Worm (Caenorhabditis elegans): ENCODE measurements around the gene C01G12.7.
A peak's percentile ranks its signal among the peaks of the same experiment; 100 is the strongest.

The C01G12.7 gene

DNA sequence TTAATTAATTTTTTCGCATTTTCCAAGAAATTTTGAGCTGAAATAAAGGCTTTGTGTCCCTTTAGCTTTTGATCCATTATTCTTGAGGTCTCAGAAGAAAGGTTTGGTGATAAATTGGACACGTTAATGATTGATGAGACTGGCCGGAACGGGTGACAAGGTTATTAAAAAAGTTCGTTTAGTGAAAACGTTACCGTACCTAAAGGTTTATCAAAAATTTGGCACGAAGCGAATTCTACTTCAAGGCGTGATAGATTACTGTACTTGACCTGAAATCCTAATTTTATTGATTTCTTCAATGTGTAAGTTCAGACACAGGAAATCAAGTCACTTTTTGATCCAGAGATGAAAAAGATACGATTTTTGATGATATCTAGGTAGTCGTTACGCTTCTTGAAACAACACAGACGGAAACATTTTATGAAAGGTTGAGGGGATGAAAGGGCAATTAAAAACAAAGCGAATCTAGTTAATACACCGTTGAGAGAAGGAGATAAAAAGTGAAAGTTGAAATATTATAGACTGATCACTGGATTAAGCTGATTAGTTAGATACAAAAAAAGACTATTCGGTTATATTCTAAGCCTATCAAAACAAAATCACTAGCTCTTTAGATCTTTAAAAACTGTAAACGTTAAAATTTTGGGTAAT, 18.9 kb upstream of the C01G12.7 start:
- TF ChIP-seq ama-1 (optimal IDR thresholded peaks at IDR 0.05) (peak; percentile 35), ama-1 (GFP tag; optimal IDR thresholded peaks at IDR 0.05) (no peak), lir-1 (GFP tag; conservative IDR thresholded peaks at IDR 0.05) (no peak), hrde-1 (tag; optimal IDR thresholded peaks at IDR 0.05; ENCODE audit: borderline replicate concordance) (no peak), Y53F4B.3 (GFP tag; IDR thresholded peaks at IDR 0.05) (no peak), ccch-3 (GFP tag; optimal IDR thresholded peaks at IDR 0.05) (no peak)

ce11 chrII:14609297-14609937, 17.7 kb upstream of the C01G12.7 start:
- TF ChIP-seq dpff-1 (tag; optimal IDR thresholded peaks at IDR 0.05) (no peak), F52B5.7 (tag; optimal IDR thresholded peaks at IDR 0.05) (peak; percentile 1), tbp1 (GFP tag; optimal IDR thresholded peaks at IDR 0.05) (no peak), hlh-12 (tag; optimal IDR thresholded peaks at IDR 0.05) (no peak), ztf-25 (GFP tag; IDR thresholded peaks at IDR 0.05) (no peak)

DNA sequence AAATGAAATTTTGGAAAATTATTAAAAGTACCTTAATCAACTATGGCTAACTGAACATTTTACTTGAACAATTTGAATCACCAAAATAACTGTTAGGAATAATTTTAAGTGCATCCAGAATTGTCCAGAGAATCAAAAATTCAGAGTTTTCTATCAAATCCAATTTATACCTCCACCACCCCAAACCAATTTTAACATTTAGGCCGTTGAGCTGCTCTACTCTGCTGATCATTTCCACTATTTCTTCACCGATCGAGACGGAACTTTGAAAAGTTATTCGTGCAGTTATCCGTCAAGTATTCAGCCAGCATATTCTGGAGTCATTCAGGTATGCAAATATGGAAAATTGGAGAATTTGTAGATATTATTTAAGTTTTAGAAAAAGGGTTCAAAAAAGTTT, 16.8 kb upstream of the C01G12.7 start:
- TF ChIP-seq mxl-1 (tag; optimal IDR thresholded peaks at IDR 0.05) (no peak), ama-1 (optimal IDR thresholded peaks at IDR 0.05) (peak; percentile 40), ama-1 (GFP tag; optimal IDR thresholded peaks at IDR 0.05) (no peak)

DNA sequence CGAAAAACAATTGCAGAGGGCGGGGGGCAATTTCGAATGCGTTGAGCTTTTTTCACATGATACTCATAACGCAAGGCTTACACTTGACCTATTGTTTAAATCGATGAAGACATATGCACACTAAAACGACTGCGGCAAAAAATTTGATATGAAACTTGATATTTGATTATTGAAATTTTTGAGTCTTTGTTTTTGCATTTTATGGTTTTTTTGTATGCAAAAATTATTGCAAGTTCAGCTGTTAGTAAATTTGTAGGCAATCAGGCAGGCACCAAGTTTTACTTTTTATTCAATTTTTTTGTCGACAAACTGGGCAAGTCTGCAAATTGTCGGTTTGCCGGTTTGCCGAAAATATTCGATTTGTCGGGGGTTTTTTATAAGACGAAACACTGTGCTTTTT, 14.5 kb upstream of the C01G12.7 start, which contains the start of gene arl-3:
arl-3 (plus strand) TSS at position 301 of the 400 bp plus-strand sequence.
- TF ChIP-seq ceh-91 (GFP tag; IDR thresholded peaks at IDR 0.05) (no peak), hlh-26 (GFP tag; conservative IDR thresholded peaks at IDR 0.05) (no peak), ztf-28 (GFP tag; IDR thresholded peaks at IDR 0.05) (no peak), Y53G8AR.9 (GFP tag; conservative IDR thresholded peaks at IDR 0.05) (0 out of 2 replicates have a peak, but pooled peaks have one; percentile 40), hsf-1 (GFP tag; IDR thresholded peaks at IDR 0.05) (no peak)

DNA sequence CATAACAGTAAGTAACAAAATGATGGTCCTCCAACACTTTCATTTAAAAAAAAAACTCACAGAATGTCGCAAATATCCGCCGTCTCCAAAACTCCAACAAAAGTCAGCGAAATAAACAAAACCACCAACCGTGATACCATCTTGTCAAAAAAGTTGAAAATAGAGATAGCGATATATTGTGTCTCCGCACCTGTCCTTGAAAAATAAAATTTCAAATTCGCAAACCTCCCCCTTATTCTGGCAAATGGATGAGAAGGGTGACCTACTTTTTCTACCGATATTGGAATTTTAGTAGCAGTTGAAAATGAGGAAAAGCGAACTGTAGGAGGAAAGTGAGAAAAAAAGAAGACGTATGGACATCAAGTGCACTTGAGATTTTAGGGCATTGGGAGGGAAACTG, 13.8 kb upstream of the C01G12.7 start, which contains the start of gene F19H8.2:
F19H8.2 (minus strand) TSS at position 391 of the 400 bp plus-strand sequence.
- TF ChIP-seq hlh-26 (GFP tag; conservative IDR thresholded peaks at IDR 0.05) (no peak), ceh-27 (GFP tag; optimal IDR thresholded peaks at IDR 0.05) (peak; percentile 32), Y53G8AR.9 (GFP tag; conservative IDR thresholded peaks at IDR 0.05) (0 out of 2 replicates have a peak, but pooled peaks have one; percentile 34)

ce11 chrII:14605026-14605425, 13.3 kb upstream of the C01G12.7 start:
- no peak for TF ChIP-seq F22D6.2 (tag; optimal IDR thresholded peaks at IDR 0.05)
- TF ChIP-seq madf-6 (GFP tag; IDR thresholded peaks at IDR 0.05) = no peak
- no peak for TF ChIP-seq madf-8 (GFP tag; conservative IDR thresholded peaks at IDR 0.05)

ce11 chrII:14604261-14604660, 12.6 kb upstream of the C01G12.7 start:
- TF ChIP-seq ama-1 (optimal IDR thresholded peaks at IDR 0.05) (peak; percentile 60), ama-1 (GFP tag; optimal IDR thresholded peaks at IDR 0.05) (no peak), madf-6 (GFP tag; IDR thresholded peaks at IDR 0.05) (no peak), F57C9.4 (tag; optimal IDR thresholded peaks at IDR 0.05) (no peak), xnd-1 (tag; optimal IDR thresholded peaks at IDR 0.05) (no peak), K12H6.12 (tag; optimal IDR thresholded peaks at IDR 0.05) (no peak), madf-8 (GFP tag; conservative IDR thresholded peaks at IDR 0.05) (no peak)

- no peak for TF ChIP-seq egl-44 (GFP tag; IDR thresholded peaks at IDR 0.05)
- TF ChIP-seq F57A8.1 (GFP tag; optimal IDR thresholded peaks at IDR 0.05) = no peak
- no peak for TF ChIP-seq efl-1 (GFP tag; optimal IDR thresholded peaks at IDR 0.05)
- TF ChIP-seq ceh-58 (GFP tag; IDR thresholded peaks at IDR 0.05) = no peak
- TF ChIP-seq sdz-38 (tag; optimal IDR thresholded peaks at IDR 0.05) = no peak
- no peak for TF ChIP-seq tbx-9 (tag; optimal IDR thresholded peaks at IDR 0.05; ENCODE audit: borderline replicate concordance)
- no peak for TF ChIP-seq nfyb-1 (GFP tag; IDR thresholded peaks at IDR 0.05)
- TF ChIP-seq ceh-91 (GFP tag; IDR thresholded peaks at IDR 0.05) = no peak
- no peak for TF ChIP-seq attf-5 (GFP tag; optimal IDR thresholded peaks at IDR 0.05)
- TF ChIP-seq ceh-79 (tag; optimal IDR thresholded peaks at IDR 0.05) = no peak
- TF ChIP-seq F37B4.10 (GFP tag; IDR thresholded peaks at IDR 0.05) = no peak
- TF ChIP-seq dox-1 (GFP tag; IDR thresholded peaks at IDR 0.05) = no peak
- TF ChIP-seq snpc-3.4 (tag; optimal IDR thresholded peaks at IDR 0.05) = no peak
Observed at ce11 chrII:14602735-14603134, 11.0 kb upstream of the C01G12.7 start.

Measured in whole organism, young adult.